Worm (Caenorhabditis elegans) whole organism, L2 larva: ENCODE measurements around the gene srd-38.

ENCODE experiments used
- C34F6.9 ChIP-seq: fragments of 150-350 bp; optimal IDR thresholded peaks from 2 replicates; lab custom pipeline; 2014; ENCODE audit warnings: missing biosample characterization, missing genetic modification characterization
- R02D3.7 ChIP-seq: fragments of 150-350 bp; optimal IDR thresholded peaks from 2 replicates; lab custom pipeline; 2014; ENCODE audit warnings: missing biosample characterization, missing genetic modification characterization
- Y55F3AM.14 ChIP-seq: fragments of 200-800 bp; sonication (Bioruptor generic); optimal IDR thresholded peaks from 2 replicates; lab custom pipeline; 2018; ENCODE audit warnings: mild to moderate bottlenecking, missing genetic modification characterization, missing compliant biosample characterization
- ZK546.5 ChIP-seq: sonication (generic microtip); optimal IDR thresholded peaks from 2 replicates; lab custom pipeline; 2017; ENCODE audit warnings: missing biosample characterization, missing genetic modification characterization
- alr-1 ChIP-seq: fragments of 150-350 bp; optimal IDR thresholded peaks from 2 replicates; lab custom pipeline; 2014; ENCODE audit warnings: missing biosample characterization, missing genetic modification characterization
- ama-1 ChIP-seq: fragments of 150-350 bp; optimal IDR thresholded peaks from 2 replicates; lab custom pipeline; 2018; ENCODE audit warnings: inconsistent platforms
- blmp-1 ChIP-seq: sonication (generic microtip); optimal IDR thresholded peaks from 2 replicates; lab custom pipeline; 2017; ENCODE audit warnings: missing genetic modification characterization, mild to moderate bottlenecking, missing compliant biosample characterization, antibody characterized with exemption, moderate library complexity; ENCODE audit not compliant: insufficient read depth
- ceh-16 ChIP-seq: fragments of 150-350 bp; optimal IDR thresholded peaks from 2 replicates; lab custom pipeline; 2014; ENCODE audit warnings: missing biosample characterization, missing genetic modification characterization
- dmd-4 ChIP-seq: sonication (generic microtip); optimal IDR thresholded peaks from 2 replicates; lab custom pipeline; 2017; ENCODE audit warnings: missing biosample characterization, missing genetic modification characterization
- elt-1 ChIP-seq: fragments of 150-350 bp; optimal IDR thresholded peaks from 2 replicates; lab custom pipeline; 2014; ENCODE audit warnings: missing biosample characterization, missing genetic modification characterization
- fos-1 ChIP-seq: fragments of 150-350 bp; optimal IDR thresholded peaks from 2 replicates; lab custom pipeline; 2014; ENCODE audit warnings: missing biosample characterization, missing genetic modification characterization
- gmeb-1 ChIP-seq: fragments of 150-350 bp; optimal IDR thresholded peaks from 2 replicates; lab custom pipeline; 2014; ENCODE audit warnings: missing biosample characterization, missing genetic modification characterization
- lin-11 ChIP-seq: fragments of 150-350 bp; sonication (generic microtip); optimal IDR thresholded peaks from 2 replicates; lab custom pipeline; 2014; ENCODE audit warnings: missing biosample characterization, missing genetic modification characterization, inconsistent platforms, mixed read lengths
- lin-13 ChIP-seq: fragments of 150-350 bp; optimal IDR thresholded peaks from 2 replicates; lab custom pipeline; 2014; ENCODE audit warnings: missing biosample characterization, missing genetic modification reagents, missing genetic modification characterization
- lin-39 ChIP-seq: fragments of 150-350 bp; optimal IDR thresholded peaks from 2 replicates; lab custom pipeline; 2014; ENCODE audit warnings: missing biosample characterization, missing genetic modification reagents, missing genetic modification characterization
- mab-5 ChIP-seq: fragments of 150-350 bp; optimal IDR thresholded peaks from 2 replicates; lab custom pipeline; 2014; ENCODE audit warnings: missing biosample characterization, missing genetic modification characterization
- mbf-1 ChIP-seq: sonication (generic microtip); optimal IDR thresholded peaks from 2 replicates; lab custom pipeline; 2017; ENCODE audit warnings: missing biosample characterization, missing genetic modification characterization
- mdl-1 ChIP-seq, 2 experiments: fragments of 150-350 bp in 1 of 2; sonication (generic microtip) in 1 of 2; optimal IDR thresholded peaks; 2 replicates each; lab custom pipeline; 2017; ENCODE audit warnings: missing biosample characterization in 2 of 2, missing genetic modification characterization in 2 of 2
- nhr-129 ChIP-seq: fragments of 150-350 bp; optimal IDR thresholded peaks from 2 replicates; lab custom pipeline; 2014; ENCODE audit warnings: missing biosample characterization, missing genetic modification characterization
- nhr-21 ChIP-seq: fragments of 150-350 bp; optimal IDR thresholded peaks from 2 replicates; lab custom pipeline; 2014; ENCODE audit warnings: missing biosample characterization, missing genetic modification characterization
- nhr-25 ChIP-seq: fragments of 150-350 bp; sonication (generic microtip); optimal IDR thresholded peaks from 3 replicates; lab custom pipeline; 2014; ENCODE audit warnings: missing biosample characterization, missing genetic modification characterization
- nhr-6 ChIP-seq: fragments of 150-350 bp; optimal IDR thresholded peaks from 2 replicates; lab custom pipeline; 2014; ENCODE audit warnings: missing biosample characterization, missing genetic modification characterization
- nhr-77 ChIP-seq: fragments of 150-350 bp; optimal IDR thresholded peaks from 2 replicates; lab custom pipeline; 2014; ENCODE audit warnings: missing biosample characterization, missing genetic modification characterization
- peb-1 ChIP-seq: fragments of 150-350 bp; optimal IDR thresholded peaks from 2 replicates; lab custom pipeline; 2014; ENCODE audit warnings: missing biosample characterization, missing genetic modification characterization
- sem-4 ChIP-seq: fragments of 150-350 bp; optimal IDR thresholded peaks from 2 replicates; lab custom pipeline; 2014; ENCODE audit warnings: missing biosample characterization, missing genetic modification reagents, missing genetic modification characterization
- skn-1 ChIP-seq: sonication (generic microtip); optimal IDR thresholded peaks from 2 replicates; lab custom pipeline; 2017; ENCODE audit warnings: missing biosample characterization, missing genetic modification characterization
- sma-3 ChIP-seq: sonication (generic microtip); optimal IDR thresholded peaks from 2 replicates; lab custom pipeline; 2016; ENCODE audit warnings: missing genetic modification reagents, missing genetic modification characterization, missing compliant biosample characterization
- sma-9 ChIP-seq, 2 experiments: fragments of 150-350 bp in 1 of 2; sonication (generic microtip) in 1 of 2; optimal IDR thresholded peaks; 2 replicates each; lab custom pipeline; 2014 to 2016; ENCODE audit warnings: missing genetic modification characterization in 2 of 2, mild to moderate bottlenecking in 1 of 2, missing biosample characterization in 1 of 2, missing compliant biosample characterization in 1 of 2, missing genetic modification reagents in 1 of 2, moderate library complexity in 1 of 2
- snpc-4 ChIP-seq: fragments of 150-350 bp; optimal IDR thresholded peaks from 2 replicates; lab custom pipeline; 2014; ENCODE audit warnings: missing biosample characterization, missing genetic modification characterization
- unc-39 ChIP-seq: fragments of 150-350 bp; optimal IDR thresholded peaks from 2 replicates; lab custom pipeline; 2014; ENCODE audit warnings: missing biosample characterization, missing genetic modification characterization
- unc-55 ChIP-seq: fragments of 150-350 bp; sonication (generic microtip); optimal IDR thresholded peaks from 3 replicates; lab custom pipeline; 2014; ENCODE audit warnings: missing biosample characterization, missing genetic modification reagents, missing genetic modification characterization
- unc-62 ChIP-seq: fragments of 150-350 bp; optimal IDR thresholded peaks from 2 replicates; lab custom pipeline; 2014; ENCODE audit warnings: missing biosample characterization, missing genetic modification reagents, missing genetic modification characterization
- zag-1 ChIP-seq: fragments of 150-350 bp; optimal IDR thresholded peaks from 2 replicates; lab custom pipeline; 2014; ENCODE audit warnings: missing biosample characterization, missing genetic modification characterization
- ztf-1 ChIP-seq: fragments of 200-800 bp; sonication (Bioruptor generic); conservative IDR thresholded peaks from 2 replicates; pipeline ENCODE4 v1.3.6; 2022; ENCODE audit warnings: missing genetic modification characterization, missing compliant biosample characterization

Gene srd-38

ce11 chrX:13288715-13289114 is 2.9 kb upstream of the srd-38 start, which contains the start of gene R04D3.4:
Gene R04D3.4, minus strand, starts transcription at chrX:13288815.
- no peak for TF ChIP-seq nhr-6
- TF ChIP-seq blmp-1 (tag; lab: Kevin White, UChicago) = no peak
- TF ChIP-seq nhr-77 (tag; lab: Kevin White, UChicago) = no peak
- TF ChIP-seq dmd-4 = no peak
- no peak for TF ChIP-seq lin-11 (tag; lab: Kevin White, UChicago)
- TF ChIP-seq zag-1 (tag; lab: Kevin White, UChicago) = no peak
- TF ChIP-seq mab-5 = no peak
- no peak for TF ChIP-seq ceh-16 (tag; lab: Kevin White, UChicago)
- no peak for TF ChIP-seq R02D3.7 (tag; lab: Kevin White, UChicago)
- TF ChIP-seq ztf-1 (GFP tag; lab: Robert Waterston, UW) = no peak
- TF ChIP-seq elt-1 (tag; lab: Kevin White, UChicago) = no peak
- no peak for TF ChIP-seq lin-13 (GFP tag; lab: Kevin White, UChicago)
- no peak for TF ChIP-seq snpc-4 (tag; lab: Kevin White, UChicago)
- no peak for TF ChIP-seq ZK546.5 (tag; lab: Kevin White, UChicago)

DNA sequence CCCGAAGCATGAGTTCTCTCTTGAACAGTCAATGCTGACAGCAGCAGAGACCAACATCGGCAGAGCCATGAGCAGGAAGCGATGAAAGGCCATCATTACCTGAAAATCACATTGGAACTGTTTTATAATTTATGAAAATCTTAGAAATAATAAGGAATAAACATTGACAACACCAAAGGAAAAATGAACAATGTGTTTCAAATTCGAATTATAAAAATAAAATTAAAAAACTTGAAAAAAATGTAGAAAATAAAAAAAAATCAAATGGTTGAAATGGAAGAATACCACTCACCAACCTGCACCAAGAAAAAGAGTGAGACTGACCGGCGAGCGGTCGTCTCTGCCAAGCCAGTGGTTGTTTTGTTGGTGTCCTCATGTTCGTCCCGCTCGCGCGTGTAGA is 1.1 kb upstream of the srd-38 start, which contains the start of gene R04D3.3:
R04D3.3 (minus strand) TSS at position 101 of the 400 bp plus-strand sequence.
- TF ChIP-seq mbf-1 (tag; lab: Kevin White, UChicago) (no peak), unc-55 (GFP tag; lab: Kevin White, UChicago) (no peak), ama-1 (lab: Kevin White, UChicago) (no peak), R02D3.7 (tag; lab: Kevin White, UChicago) (no peak), sma-9 (GFP tag; optimal IDR thresholded peaks at IDR 0.05; lab: Kevin White, UChicago) (no peak), sma-9 (tag; optimal IDR thresholded peaks at IDR 0.05; lab: Kevin White, UChicago) (no peak), nhr-129 (tag; lab: Kevin White, UChicago) (no peak), elt-1 (tag; lab: Kevin White, UChicago) (no peak), Y55F3AM.14 (GFP tag; lab: Kevin White, UChicago) (no peak), sem-4 (no peak)

- TF ChIP-seq nhr-6 = no peak
- TF ChIP-seq Y55F3AM.14 (GFP tag; lab: Kevin White, UChicago) = no peak
- TF ChIP-seq nhr-25 (tag; lab: Kevin White, UChicago) = no peak
- TF ChIP-seq gmeb-1 (tag; lab: Kevin White, UChicago) = no peak
- TF ChIP-seq fos-1 = no peak
- no peak for TF ChIP-seq C34F6.9 (tag; lab: Kevin White, UChicago)
- TF ChIP-seq zag-1 (tag; lab: Kevin White, UChicago) = no peak
- TF ChIP-seq nhr-129 (tag; lab: Kevin White, UChicago) = no peak
- no peak for TF ChIP-seq lin-11 (tag; lab: Kevin White, UChicago)
- TF ChIP-seq ceh-16 (tag; lab: Kevin White, UChicago) = no peak
- TF ChIP-seq sma-3 = no peak
- TF ChIP-seq R02D3.7 (tag; lab: Kevin White, UChicago) = no peak
- no peak for TF ChIP-seq unc-39 (tag; lab: Kevin White, UChicago)
- no peak for TF ChIP-seq alr-1 (tag; lab: Kevin White, UChicago)
- TF ChIP-seq peb-1 (tag; lab: Kevin White, UChicago) = no peak
- TF ChIP-seq lin-39 (tag; lab: Kevin White, UChicago) = no peak
- no peak for TF ChIP-seq unc-55 (GFP tag; lab: Kevin White, UChicago)
- no peak for TF ChIP-seq blmp-1 (tag; lab: Kevin White, UChicago)
- no peak for TF ChIP-seq unc-62 (GFP tag; lab: Kevin White, UChicago)
- no peak for TF ChIP-seq nhr-77 (tag; lab: Kevin White, UChicago)
Observed at ce11 chrX:13293023-13293422, 1.4 kb downstream of the srd-38 start.

DNA sequence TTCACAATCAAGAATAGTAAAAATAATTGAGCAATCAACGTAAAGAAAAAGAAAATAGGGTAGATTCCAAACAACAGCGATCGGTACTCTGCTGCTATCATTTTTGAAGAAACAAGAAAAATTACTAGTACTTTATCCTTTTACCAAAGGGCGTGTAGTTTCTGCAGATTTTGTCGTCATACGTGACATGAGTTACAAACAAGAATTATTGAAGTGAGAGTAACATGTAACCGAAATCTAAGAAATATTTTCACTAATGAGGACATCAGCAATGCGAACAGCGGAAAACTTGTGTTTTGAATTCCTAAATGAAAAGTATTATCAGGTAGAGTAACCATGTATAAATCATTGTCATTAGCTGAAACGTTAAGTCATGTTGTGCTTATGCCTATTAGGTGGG is 3.1 kb downstream of the srd-38 start, which contains the start of gene srd-36:
srd-36 (minus strand) TSS at position 101 of the 400 bp plus-strand sequence.
- TF ChIP-seq lin-39 (tag; lab: Kevin White, UChicago) (no peak), mbf-1 (tag; lab: Kevin White, UChicago) (no peak), ceh-16 (tag; lab: Kevin White, UChicago) (no peak), unc-55 (GFP tag; lab: Kevin White, UChicago) (no peak), ztf-1 (GFP tag; lab: Robert Waterston, UW) (no peak), nhr-21 (tag; lab: Kevin White, UChicago) (no peak), mdl-1 (tag; optimal IDR thresholded peaks at IDR 0.05; lab: Kevin White, UChicago) (no peak), skn-1 (no peak), snpc-4 (tag; lab: Kevin White, UChicago) (no peak)
